Fruit fly (Drosophila melanogaster): ENCODE results near the gene CG2004.

DNA sequence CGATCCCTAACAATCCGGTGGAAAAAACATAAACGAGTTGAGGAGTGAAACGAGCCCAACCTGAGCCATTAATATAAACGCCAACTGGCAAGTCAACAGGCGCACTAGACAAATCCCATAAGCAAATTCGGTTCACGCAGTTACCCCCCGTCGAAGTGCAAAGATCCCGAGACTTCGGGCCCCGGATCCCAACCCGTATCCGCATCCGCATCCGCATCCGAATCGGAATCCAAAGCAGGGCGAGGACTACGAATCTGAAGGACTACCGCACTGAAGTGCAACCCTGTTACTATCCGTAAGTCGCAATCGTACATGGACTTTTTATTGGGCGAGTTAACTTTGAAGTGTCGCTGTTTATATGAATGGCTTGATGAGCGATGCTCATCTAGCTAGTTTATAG lies 10.1 kb upstream of the CG2004 start:
- TF ChIP-seq net (GFP tag; optimal IDR thresholded peaks at IDR 0.05) (no peak), CG6808 (GFP tag; optimal IDR thresholded peaks at IDR 0.05) (no peak), CG10631 (GFP tag; optimal IDR thresholded peaks at IDR 0.05) (no peak), CG8632 (GFP tag; optimal IDR thresholded peaks at IDR 0.05) (no peak), CG8119 (GFP tag; IDR thresholded peaks at IDR 0.05) (no peak), CG6854 (GFP tag; optimal IDR thresholded peaks at IDR 0.05) (no peak), ss (GFP tag; optimal IDR thresholded peaks at IDR 0.05) (no peak)

Data from whole organism, prepupa.